Worm (Caenorhabditis elegans) whole organism, L4/young adult: ENCODE measurements around the gene K04F1.8.

Experiments
- W03F9.2 ChIP-seq: fragments of 150-350 bp; optimal IDR thresholded peaks from 2 replicates; lab custom pipeline; 2014; ENCODE audit warnings: missing biosample characterization, missing genetic modification characterization
- dao-5 ChIP-seq: sonication (generic microtip); optimal IDR thresholded peaks from 2 replicates; lab custom pipeline; 2016; ENCODE audit warnings: missing genotype, missing genetic modification characterization, moderate library complexity, missing compliant biosample characterization
- him-1 ChIP-seq: sonication (generic microtip); optimal IDR thresholded peaks from 2 replicates; lab custom pipeline; 2016; ENCODE audit warnings: missing genotype, missing genetic modification reagents, missing genetic modification characterization, missing compliant biosample characterization

DNA sequence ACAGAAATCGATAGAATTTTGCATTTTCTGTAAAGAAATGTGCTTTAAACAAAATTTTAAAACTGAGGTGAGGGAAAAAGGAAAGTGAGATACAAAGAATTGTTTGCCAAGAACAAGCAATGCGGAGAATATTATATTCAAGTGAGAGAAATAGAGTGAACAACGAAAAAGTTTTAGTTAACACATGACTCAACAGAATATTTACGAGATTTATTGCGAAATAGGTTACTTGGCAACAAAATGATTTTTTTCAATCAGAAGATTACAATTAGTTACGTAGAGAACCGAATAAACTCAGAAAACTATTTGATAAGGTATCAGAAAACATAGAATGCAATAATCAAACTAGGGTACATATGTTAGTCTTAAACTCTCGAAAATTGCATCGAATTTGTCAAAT lies 45.5 kb upstream of the K04F1.8 start, which contains the start of gene nhr-117:
- TF ChIP-seq him-1 (no peak), dao-5 (tag; lab: Kevin White, UChicago) (no peak), W03F9.2 (no peak)
